Worm (Caenorhabditis elegans) whole organism, L4 larva: ENCODE data around the gene Y37A1A.2.
A peak's percentile ranks its signal among the peaks of the same experiment; 100 is the strongest.

Source experiments
- F10B5.3 ChIP-seq: sonication (generic microtip); optimal IDR thresholded peaks from 2 replicates; lab custom pipeline; 2016; ENCODE audit warnings: mild to moderate bottlenecking, missing genetic modification characterization, missing compliant biosample characterization
- F26F4.8 ChIP-seq: fragments of 200-800 bp; sonication (Bioruptor generic); conservative IDR thresholded peaks from 2 replicates; pipeline ENCODE4 v1.3.6; 2022; ENCODE audit warnings: missing genetic modification characterization, missing compliant biosample characterization
- F49E8.2 ChIP-seq: sonication (generic microtip); optimal IDR thresholded peaks from 2 replicates; lab custom pipeline; 2016; ENCODE audit warnings: missing compliant biosample characterization, mild to moderate bottlenecking, missing genetic modification characterization, borderline replicate concordance
- R02D3.7 ChIP-seq: fragments of 150-350 bp; sonication (generic microtip); optimal IDR thresholded peaks from 3 replicates; lab custom pipeline; 2014; ENCODE audit warnings: missing biosample characterization, missing genetic modification characterization
- T20F7.1 ChIP-seq: fragments of 200-800 bp; sonication (Bioruptor generic); optimal IDR thresholded peaks from 2 replicates; lab custom pipeline; 2018; ENCODE audit warnings: mild to moderate bottlenecking, missing genetic modification characterization, missing compliant biosample characterization
- Y105C5A.15 ChIP-seq: fragments of 200-800 bp; sonication (Bioruptor generic); IDR thresholded peaks from 2 replicates; pipeline ENCODE4 v1.3.6; 2022; ENCODE audit warnings: missing genetic modification characterization, missing compliant biosample characterization
- ZK337.2 ChIP-seq: fragments of 200-800 bp; sonication (Bioruptor generic); IDR thresholded peaks from 2 replicates; pipeline ENCODE4 v1.3.6; 2022; ENCODE audit warnings: missing genetic modification reagents, missing genetic modification characterization, missing compliant biosample characterization
- ZK546.5 ChIP-seq, 2 experiments: sonication (generic microtip); optimal IDR thresholded peaks; 2 replicates each; lab custom pipeline; 2017; ENCODE audit warnings: missing biosample characterization in 2 of 2, missing genetic modification characterization in 2 of 2
- aly-2 ChIP-seq: sonication (generic microtip); optimal IDR thresholded peaks from 2 replicates; lab custom pipeline; 2018; ENCODE audit warnings: missing biosample characterization, missing genetic modification characterization
- ama-1 ChIP-seq: fragments of 150-350 bp; optimal IDR thresholded peaks from 2 replicates; lab custom pipeline; 2014; ENCODE audit warnings: inconsistent platforms, mixed read lengths
- attf-4 ChIP-seq: sonication (generic microtip); optimal IDR thresholded peaks from 3 replicates; lab custom pipeline; 2017; ENCODE audit warnings: missing biosample characterization, missing genetic modification characterization
- ceh-20 ChIP-seq: fragments of 200-800 bp; sonication (Bioruptor generic); IDR thresholded peaks from 2 replicates; pipeline ENCODE4 v1.3.6; 2022; ENCODE audit warnings: missing genetic modification reagents, missing genetic modification characterization, missing compliant biosample characterization
- ceh-44 ChIP-seq: fragments of 200-800 bp; sonication (Bioruptor generic); IDR thresholded peaks from 2 replicates; pipeline ENCODE4 v1.3.6; 2022; ENCODE audit warnings: missing genetic modification reagents, missing genetic modification characterization, missing compliant biosample characterization
- ceh-62 ChIP-seq: sonication (generic microtip); optimal IDR thresholded peaks from 2 replicates; lab custom pipeline; 2017; ENCODE audit warnings: missing biosample characterization, missing genetic modification characterization
- ces-1 ChIP-seq: fragments of 150-350 bp; sonication (generic microtip); optimal IDR thresholded peaks from 4 replicates; lab custom pipeline; 2014; ENCODE audit warnings: missing biosample characterization, missing genetic modification reagents, missing genetic modification characterization
- daf-12 ChIP-seq: fragments of 150-350 bp; optimal IDR thresholded peaks from 2 replicates; lab custom pipeline; 2014; ENCODE audit warnings: missing biosample characterization, missing genetic modification reagents, missing genetic modification characterization
- daf-16 ChIP-seq, 3 experiments: sonication (generic microtip); optimal IDR thresholded peaks; 2 replicates each; lab custom pipeline; 2016 to 2017; ENCODE audit warnings: missing genetic modification characterization in 3 of 3, missing genetic modification reagents in 3 of 3, mild to moderate bottlenecking in 2 of 3, missing compliant biosample characterization in 2 of 3, missing biosample characterization in 1 of 3, moderate library complexity in 1 of 3
- daf-19 ChIP-seq: fragments of 200-800 bp; sonication (Bioruptor generic); conservative IDR thresholded peaks from 2 replicates; pipeline ENCODE4 v1.3.6; 2022; ENCODE audit warnings: missing genetic modification characterization, missing compliant biosample characterization
- dmd-6 ChIP-seq: fragments of 200-800 bp; sonication (Bioruptor generic); IDR thresholded peaks from 2 replicates; pipeline ENCODE4 v1.3.6; 2022; ENCODE audit warnings: missing genetic modification reagents, missing genetic modification characterization, missing compliant biosample characterization
- dpl-1 ChIP-seq: fragments of 150-350 bp; optimal IDR thresholded peaks from 2 replicates; lab custom pipeline; 2014; ENCODE audit warnings: missing biosample characterization, missing genetic modification reagents, missing genetic modification characterization
- dve-1 ChIP-seq: sonication (generic microtip); optimal IDR thresholded peaks from 2 replicates; lab custom pipeline; 2017; ENCODE audit warnings: antibody characterized with exemption, mild to moderate bottlenecking, missing genetic modification characterization, missing compliant biosample characterization; ENCODE audit not compliant: insufficient read depth
- fos-1 ChIP-seq: fragments of 150-350 bp; optimal IDR thresholded peaks from 2 replicates; lab custom pipeline; 2014; ENCODE audit warnings: missing biosample characterization, missing genetic modification characterization
- hlh-11 ChIP-seq: fragments of 200-800 bp; sonication (Bioruptor generic); optimal IDR thresholded peaks from 2 replicates; lab custom pipeline; 2018; ENCODE audit warnings: mild to moderate bottlenecking, missing genetic modification characterization, missing compliant biosample characterization
- jun-1 ChIP-seq: fragments of 150-350 bp; optimal IDR thresholded peaks from 2 replicates; lab custom pipeline; 2014; ENCODE audit warnings: missing biosample characterization, missing genetic modification reagents, missing genetic modification characterization
- lin-13 ChIP-seq: fragments of 150-350 bp; optimal IDR thresholded peaks from 2 replicates; lab custom pipeline; 2014; ENCODE audit warnings: missing biosample characterization, missing genetic modification reagents, missing genetic modification characterization
- lir-3 ChIP-seq: sonication (generic microtip); optimal IDR thresholded peaks from 2 replicates; lab custom pipeline; 2016; ENCODE audit warnings: mild to moderate bottlenecking, missing genetic modification characterization, missing compliant biosample characterization
- lsy-2 ChIP-seq, 2 experiments: fragments of 150-350 bp in 1 of 2; sonication (generic microtip) in 1 of 2; optimal IDR thresholded peaks; 2 replicates each; lab custom pipeline; 2014 to 2017; ENCODE audit warnings: missing biosample characterization in 2 of 2, missing genetic modification characterization in 2 of 2
- madf-5 ChIP-seq, 2 experiments: fragments of 200-800 bp; sonication (Bioruptor generic); IDR thresholded peaks; 2 replicates each; pipeline ENCODE4 v1.3.6; 2022; ENCODE audit warnings: missing compliant biosample characterization in 2 of 2, missing genetic modification characterization in 2 of 2
- mdl-1 ChIP-seq, 2 experiments: fragments of 150-350 bp in 1 of 2; sonication (generic microtip) in 1 of 2; optimal IDR thresholded peaks; 2 replicates each; lab custom pipeline; 2014 to 2017; ENCODE audit warnings: missing biosample characterization in 2 of 2, missing genetic modification characterization in 2 of 2
- mdt-29 ChIP-seq: fragments of 200-800 bp; sonication (Bioruptor generic); IDR thresholded peaks from 2 replicates; pipeline ENCODE4 v1.3.6; 2022; ENCODE audit warnings: missing genetic modification reagents, missing genetic modification characterization, missing compliant biosample characterization
- mep-1 ChIP-seq: fragments of 150-350 bp; sonication (generic microtip); optimal IDR thresholded peaks from 3 replicates; lab custom pipeline; 2014; ENCODE audit warnings: missing biosample characterization, missing genetic modification characterization
- mes-2 ChIP-seq: sonication (generic microtip); optimal IDR thresholded peaks from 2 replicates; lab custom pipeline; 2016; ENCODE audit warnings: missing genotype, mild to moderate bottlenecking, missing genetic modification characterization, missing compliant biosample characterization; ENCODE audit not compliant: poor library complexity, severe bottlenecking
- mxl-2 ChIP-seq: fragments of 200-800 bp; sonication (Bioruptor generic); conservative IDR thresholded peaks from 2 replicates; pipeline ENCODE4 v1.3.6; 2022; ENCODE audit warnings: missing genetic modification reagents, missing genetic modification characterization, missing compliant biosample characterization
- mxl-3 ChIP-seq: fragments of 200-800 bp; sonication (Bioruptor generic); optimal IDR thresholded peaks from 2 replicates; lab custom pipeline; 2018; ENCODE audit warnings: mild to moderate bottlenecking, missing genetic modification characterization, missing compliant biosample characterization
- nhr-28 ChIP-seq: fragments of 150-350 bp; optimal IDR thresholded peaks from 2 replicates; lab custom pipeline; 2014; ENCODE audit warnings: missing biosample characterization, missing genetic modification characterization
- nhr-41 ChIP-seq: fragments of 200-800 bp; sonication (Bioruptor generic); IDR thresholded peaks from 2 replicates; pipeline ENCODE4 v1.3.6; 2022; ENCODE audit warnings: missing genetic modification reagents, missing genetic modification characterization, missing compliant biosample characterization
- nhr-48 ChIP-seq: sonication (generic microtip); optimal IDR thresholded peaks from 2 replicates; lab custom pipeline; 2016; ENCODE audit warnings: mild to moderate bottlenecking, missing genetic modification characterization, missing compliant biosample characterization
- nhr-6 ChIP-seq: fragments of 150-350 bp; optimal IDR thresholded peaks from 2 replicates; lab custom pipeline; 2014; ENCODE audit warnings: missing biosample characterization, missing genetic modification characterization
- nhr-76 ChIP-seq: fragments of 150-350 bp; optimal IDR thresholded peaks from 2 replicates; lab custom pipeline; 2014; ENCODE audit warnings: missing biosample characterization, missing genetic modification characterization
- nhr-77 ChIP-seq: fragments of 150-350 bp; optimal IDR thresholded peaks from 2 replicates; lab custom pipeline; 2014; ENCODE audit warnings: missing biosample characterization, missing genetic modification characterization
- pha-4 ChIP-seq, 2 experiments: fragments of 150-350 bp in 1 of 2; fragments of 200-800 bp in 1 of 2; sonication (Bioruptor generic) in 1 of 2; IDR thresholded peaks in 1 of 2; optimal IDR thresholded peaks in 1 of 2; 2 replicates each; pipeline versions ENCODE4 v1.3.6 to Lab custom; 2014 to 2022; ENCODE audit warnings: missing genetic modification characterization in 2 of 2, missing genetic modification reagents in 2 of 2, missing biosample characterization in 1 of 2, missing compliant biosample characterization in 1 of 2
- php-3 ChIP-seq: fragments of 200-800 bp; sonication (Bioruptor generic); IDR thresholded peaks from 2 replicates; pipeline ENCODE4 v1.3.6; 2022; ENCODE audit warnings: missing genetic modification reagents, missing genetic modification characterization, missing compliant biosample characterization
- pqm-1 ChIP-seq: sonication (generic microtip); optimal IDR thresholded peaks from 2 replicates; lab custom pipeline; 2017; ENCODE audit warnings: missing biosample characterization, missing genetic modification characterization
- tag-97 ChIP-seq: fragments of 200-800 bp; sonication (Bioruptor generic); IDR thresholded peaks from 2 replicates; pipeline ENCODE4 v1.3.6; 2022; ENCODE audit warnings: missing genetic modification characterization, missing compliant biosample characterization
- tra-1 ChIP-seq: fragments of 200-800 bp; sonication (Bioruptor generic); IDR thresholded peaks from 2 replicates; pipeline ENCODE4 v1.3.6; 2022; ENCODE audit warnings: missing genetic modification reagents, missing genetic modification characterization, missing compliant biosample characterization
- unc-130 ChIP-seq: sonication (generic microtip); optimal IDR thresholded peaks from 2 replicates; lab custom pipeline; 2016; ENCODE audit warnings: missing genetic modification reagents, missing genetic modification characterization, missing compliant biosample characterization
- unc-62 ChIP-seq, 3 experiments: fragments of 150-350 bp in 1 of 3; sonication (generic microtip); optimal IDR thresholded peaks in 2 of 3; peaks in 1 of 3; 1 replicate in 1 of 3; 2 replicates in 2 of 3; lab custom pipeline; 2014 to 2017; ENCODE audit warnings: missing biosample characterization in 3 of 3, missing genetic modification characterization in 3 of 3, missing genetic modification reagents in 3 of 3, missing genotype in 1 of 3
- zip-2 ChIP-seq: fragments of 150-350 bp; optimal IDR thresholded peaks from 2 replicates; lab custom pipeline; 2014; ENCODE audit warnings: missing biosample characterization, missing genetic modification characterization
- ztf-7 ChIP-seq: fragments of 150-350 bp; optimal IDR thresholded peaks from 2 replicates; lab custom pipeline; 2014; ENCODE audit warnings: missing biosample characterization, missing genetic modification characterization

Gene Y37A1A.2

ce11 chrIV:13919207-13919759 lies 6.5 kb upstream of the Y37A1A.2 start:
- TF ChIP-seq dpl-1 (GFP tag; lab: Kevin White, UChicago) (peak; percentile 20), tag-97 (no peak), mxl-2 (GFP tag; lab: Robert Waterston, UW) (0 out of 2 replicates have a peak, but pooled peaks have one; percentile 45), ZK337.2 (no peak), F10B5.3 (tag; lab: Kevin White, UChicago) (no peak), madf-5 (GFP tag; IDR thresholded peaks at IDR 0.05; lab: Robert Waterston, UW) (no peak), attf-4 (tag; lab: Kevin White, UChicago) (no peak), dve-1 (tag; lab: Kevin White, UChicago) (peak; percentile 99), php-3 (GFP tag; lab: Robert Waterston, UW) (peak; percentile 96), aly-2 (no peak), daf-19 (no peak), fos-1 (peak; percentile 26), ZK546.5 (tag; optimal IDR thresholded peaks at IDR 0.05; lab: Kevin White, UChicago) (no peak), ztf-7 (tag; lab: Kevin White, UChicago) (peak; percentile 80), lsy-2 (tag; optimal IDR thresholded peaks at IDR 0.05; lab: Kevin White, UChicago) (peak; percentile 74 to 96), nhr-48 (tag; lab: Kevin White, UChicago) (peak; percentile 97), T20F7.1 (GFP tag; lab: Kevin White, UChicago) (peak; percentile 72), pqm-1 (tag; lab: Kevin White, UChicago) (peak; percentile 100), nhr-41 (GFP tag; lab: Robert Waterston, UW) (peak; percentile 95; the same call in 1 of the 2 replicates), dmd-6 (GFP tag; lab: Robert Waterston, UW) (peak; percentile 100), F26F4.8 (no peak), unc-130 (GFP tag; lab: Kevin White, UChicago) (no peak), ces-1 (GFP tag; lab: Kevin White, UChicago) (no peak), ceh-62 (no peak), lir-3 (tag; lab: Kevin White, UChicago) (no peak), lin-13 (GFP tag; lab: Kevin White, UChicago) (peak; percentile 48), nhr-76 (tag; lab: Kevin White, UChicago) (peak; percentile 9), ceh-20 (GFP tag; lab: Robert Waterston, UW) (peak; percentile 90), mxl-3 (GFP tag; lab: Kevin White, UChicago) (peak; percentile 77), mes-2 (tag; lab: Kevin White, UChicago) (no peak), zip-2 (tag; lab: Kevin White, UChicago) (peak; percentile 29), daf-12 (tag; lab: Kevin White, UChicago) (no peak), mdl-1 (tag; optimal IDR thresholded peaks at IDR 0.05; lab: Kevin White, UChicago) (peak in 1 of 2 experiments; percentile 91), jun-1 (peak; percentile 81), unc-62 (GFP tag; optimal IDR thresholded peaks at IDR 0.05 in 1 of 2; lab: Kevin White, UChicago) (peak; percentile 36), unc-62 (tag; optimal IDR thresholded peaks at IDR 0.05; lab: Kevin White, UChicago) (no peak), tra-1 (GFP tag; lab: Robert Waterston, UW) (peak; percentile 99), ama-1 (lab: Kevin White, UChicago) (no peak), R02D3.7 (tag; lab: Kevin White, UChicago) (no peak), nhr-6 (tag; lab: Kevin White, UChicago) (peak; percentile 93), daf-16 (GFP tag; optimal IDR thresholded peaks at IDR 0.05; lab: Kevin White, UChicago) (peak in 1 of 2 experiments; percentile 73), daf-16 (tag; optimal IDR thresholded peaks at IDR 0.05; lab: Kevin White, UChicago) (peak; percentile 99), Y105C5A.15 (GFP tag; lab: Robert Waterston, UW) (no peak), hlh-11 (tag; lab: Kevin White, UChicago) (peak; percentile 97), nhr-77 (peak; percentile 99), mep-1 (tag; lab: Kevin White, UChicago) (peak; percentile 72), pha-4 (GFP tag; IDR thresholded peaks at IDR 0.05; lab: Robert Waterston, UW) (peak; percentile 68; the same call in 1 of the 2 replicates), pha-4 (tag; optimal IDR thresholded peaks at IDR 0.05; lab: Kevin White, UChicago) (no peak), mdt-29 (GFP tag; lab: Robert Waterston, UW) (0 out of 2 replicates have a peak, but pooled peaks have one; percentile 34), ceh-44 (GFP tag; lab: Robert Waterston, UW) (no peak), nhr-28 (tag; lab: Kevin White, UChicago) (peak; percentile 99), F49E8.2 (tag; lab: Kevin White, UChicago) (no peak)
